Worm (Caenorhabditis elegans) whole organism, L2 larva: ENCODE measurements around the gene T01E8.1.

Experiments used
- C34F6.9 ChIP-seq: fragments of 150-350 bp; optimal IDR thresholded peaks from 2 replicates; lab custom pipeline; 2014; ENCODE audit warnings: missing biosample characterization, missing genetic modification characterization
- F13H6.1 ChIP-seq: sonication (generic microtip); optimal IDR thresholded peaks from 2 replicates; lab custom pipeline; 2016; ENCODE audit warnings: missing genetic modification characterization, missing compliant biosample characterization
- R02D3.7 ChIP-seq: fragments of 150-350 bp; optimal IDR thresholded peaks from 2 replicates; lab custom pipeline; 2014; ENCODE audit warnings: missing biosample characterization, missing genetic modification characterization
- Y55F3AM.14 ChIP-seq: fragments of 200-800 bp; sonication (Bioruptor generic); optimal IDR thresholded peaks from 2 replicates; lab custom pipeline; 2018; ENCODE audit warnings: mild to moderate bottlenecking, missing genetic modification characterization, missing compliant biosample characterization
- aly-2 ChIP-seq: fragments of 150-350 bp; optimal IDR thresholded peaks from 2 replicates; lab custom pipeline; 2014; ENCODE audit warnings: missing biosample characterization, missing genetic modification characterization
- blmp-1 ChIP-seq: sonication (generic microtip); optimal IDR thresholded peaks from 2 replicates; lab custom pipeline; 2017; ENCODE audit warnings: missing genetic modification characterization, mild to moderate bottlenecking, missing compliant biosample characterization, antibody characterized with exemption, moderate library complexity; ENCODE audit not compliant: insufficient read depth
- crh-2 ChIP-seq: sonication (generic microtip); optimal IDR thresholded peaks from 2 replicates; lab custom pipeline; 2017; ENCODE audit warnings: missing biosample characterization, missing genetic modification characterization
- dmd-4 ChIP-seq: sonication (generic microtip); optimal IDR thresholded peaks from 2 replicates; lab custom pipeline; 2017; ENCODE audit warnings: missing biosample characterization, missing genetic modification characterization
- egl-27 ChIP-seq: sonication (generic microtip); optimal IDR thresholded peaks from 3 replicates; lab custom pipeline; 2017; ENCODE audit warnings: missing biosample characterization, missing genetic modification reagents, missing genetic modification characterization
- elt-3 ChIP-seq: sonication (generic microtip); optimal IDR thresholded peaks from 2 replicates; lab custom pipeline; 2017; ENCODE audit warnings: missing biosample characterization, missing genetic modification characterization
- fos-1 ChIP-seq: fragments of 150-350 bp; optimal IDR thresholded peaks from 2 replicates; lab custom pipeline; 2014; ENCODE audit warnings: missing biosample characterization, missing genetic modification characterization
- lin-39 ChIP-seq: fragments of 150-350 bp; optimal IDR thresholded peaks from 2 replicates; lab custom pipeline; 2014; ENCODE audit warnings: missing biosample characterization, missing genetic modification reagents, missing genetic modification characterization
- lsy-2 ChIP-seq, 2 experiments: fragments of 150-350 bp in 1 of 2; sonication (generic microtip) in 1 of 2; optimal IDR thresholded peaks; 2 replicates each; lab custom pipeline; 2014 to 2017; ENCODE audit warnings: missing biosample characterization in 2 of 2, missing genetic modification characterization in 2 of 2
- mab-5 ChIP-seq: fragments of 150-350 bp; optimal IDR thresholded peaks from 2 replicates; lab custom pipeline; 2014; ENCODE audit warnings: missing biosample characterization, missing genetic modification characterization
- mbf-1 ChIP-seq: sonication (generic microtip); optimal IDR thresholded peaks from 2 replicates; lab custom pipeline; 2017; ENCODE audit warnings: missing biosample characterization, missing genetic modification characterization
- mdl-1 ChIP-seq, 2 experiments: fragments of 150-350 bp in 1 of 2; sonication (generic microtip) in 1 of 2; optimal IDR thresholded peaks; 2 replicates each; lab custom pipeline; 2017; ENCODE audit warnings: missing biosample characterization in 2 of 2, missing genetic modification characterization in 2 of 2
- nhr-10 ChIP-seq: sonication (generic microtip); optimal IDR thresholded peaks from 2 replicates; lab custom pipeline; 2017; ENCODE audit warnings: missing biosample characterization, missing genetic modification characterization
- nhr-11 ChIP-seq: fragments of 150-350 bp; optimal IDR thresholded peaks from 2 replicates; lab custom pipeline; 2014; ENCODE audit warnings: missing biosample characterization, missing genetic modification characterization
- nhr-12 ChIP-seq: fragments of 150-350 bp; optimal IDR thresholded peaks from 2 replicates; lab custom pipeline; 2014; ENCODE audit warnings: missing biosample characterization, missing genetic modification characterization
- nhr-129 ChIP-seq: fragments of 150-350 bp; optimal IDR thresholded peaks from 2 replicates; lab custom pipeline; 2014; ENCODE audit warnings: missing biosample characterization, missing genetic modification characterization
- nhr-21 ChIP-seq: fragments of 150-350 bp; optimal IDR thresholded peaks from 2 replicates; lab custom pipeline; 2014; ENCODE audit warnings: missing biosample characterization, missing genetic modification characterization
- nhr-23 ChIP-seq: fragments of 150-350 bp; optimal IDR thresholded peaks from 2 replicates; lab custom pipeline; 2014; ENCODE audit warnings: missing biosample characterization, missing genetic modification reagents, missing genetic modification characterization
- nhr-237 ChIP-seq: fragments of 150-350 bp; optimal IDR thresholded peaks from 2 replicates; lab custom pipeline; 2014; ENCODE audit warnings: missing biosample characterization, missing genetic modification characterization
- nhr-25 ChIP-seq: fragments of 150-350 bp; sonication (generic microtip); optimal IDR thresholded peaks from 3 replicates; lab custom pipeline; 2014; ENCODE audit warnings: missing biosample characterization, missing genetic modification characterization
- nhr-6 ChIP-seq: fragments of 150-350 bp; optimal IDR thresholded peaks from 2 replicates; lab custom pipeline; 2014; ENCODE audit warnings: missing biosample characterization, missing genetic modification characterization
- nhr-77 ChIP-seq: fragments of 150-350 bp; optimal IDR thresholded peaks from 2 replicates; lab custom pipeline; 2014; ENCODE audit warnings: missing biosample characterization, missing genetic modification characterization
- skn-1 ChIP-seq: sonication (generic microtip); optimal IDR thresholded peaks from 2 replicates; lab custom pipeline; 2017; ENCODE audit warnings: missing biosample characterization, missing genetic modification characterization
- sma-3 ChIP-seq: sonication (generic microtip); optimal IDR thresholded peaks from 2 replicates; lab custom pipeline; 2016; ENCODE audit warnings: missing genetic modification reagents, missing genetic modification characterization, missing compliant biosample characterization
- sma-9 ChIP-seq, 2 experiments: fragments of 150-350 bp in 1 of 2; sonication (generic microtip) in 1 of 2; optimal IDR thresholded peaks; 2 replicates each; lab custom pipeline; 2014 to 2016; ENCODE audit warnings: missing genetic modification characterization in 2 of 2, mild to moderate bottlenecking in 1 of 2, missing biosample characterization in 1 of 2, missing compliant biosample characterization in 1 of 2, missing genetic modification reagents in 1 of 2, moderate library complexity in 1 of 2
- snpc-4 ChIP-seq: fragments of 150-350 bp; optimal IDR thresholded peaks from 2 replicates; lab custom pipeline; 2014; ENCODE audit warnings: missing biosample characterization, missing genetic modification characterization
- unc-39 ChIP-seq: fragments of 150-350 bp; optimal IDR thresholded peaks from 2 replicates; lab custom pipeline; 2014; ENCODE audit warnings: missing biosample characterization, missing genetic modification characterization
- unc-55 ChIP-seq: fragments of 150-350 bp; sonication (generic microtip); optimal IDR thresholded peaks from 3 replicates; lab custom pipeline; 2014; ENCODE audit warnings: missing biosample characterization, missing genetic modification reagents, missing genetic modification characterization
- unc-62 ChIP-seq: fragments of 150-350 bp; optimal IDR thresholded peaks from 2 replicates; lab custom pipeline; 2014; ENCODE audit warnings: missing biosample characterization, missing genetic modification reagents, missing genetic modification characterization
- ztf-1 ChIP-seq: fragments of 200-800 bp; sonication (Bioruptor generic); conservative IDR thresholded peaks from 2 replicates; pipeline ENCODE4 v1.3.6; 2022; ENCODE audit warnings: missing genetic modification characterization, missing compliant biosample characterization
- ztf-4 ChIP-seq: fragments of 150-350 bp; optimal IDR thresholded peaks from 2 replicates; lab custom pipeline; 2014; ENCODE audit warnings: missing biosample characterization, missing genetic modification characterization

The T01E8.1 gene

ce11 chrII:10168905-10169782, 37.4 kb upstream of the T01E8.1 start, which contains the start of gene daf-19 (continued):
- no peak for TF ChIP-seq nhr-77 (tag; lab: Kevin White, UChicago)
- peak; percentile 61 for TF ChIP-seq F13H6.1 (tag; lab: Kevin White, UChicago)
- TF ChIP-seq sma-9 (GFP tag; optimal IDR thresholded peaks at IDR 0.05; lab: Kevin White, UChicago) = peak; percentile 53
- TF ChIP-seq sma-9 (tag; optimal IDR thresholded peaks at IDR 0.05; lab: Kevin White, UChicago) = no peak
- no peak for TF ChIP-seq nhr-11 (tag; lab: Kevin White, UChicago)
- no peak for TF ChIP-seq mab-5
- TF ChIP-seq mbf-1 = no peak
- TF ChIP-seq nhr-21 = peak; percentile 55
- TF ChIP-seq egl-27 (tag; lab: Kevin White, UChicago) = peak; percentile 48
- peak; percentile 33 for TF ChIP-seq fos-1 (tag; lab: Kevin White, UChicago)
- TF ChIP-seq mdl-1 (tag; optimal IDR thresholded peaks at IDR 0.05; lab: Kevin White, UChicago) = peak in 1 of 2 experiments; percentile 36
- no peak for TF ChIP-seq nhr-6
- no peak for TF ChIP-seq R02D3.7 (tag; lab: Kevin White, UChicago)
- no peak for TF ChIP-seq unc-62
- peak; percentile 38 for TF ChIP-seq Y55F3AM.14 (GFP tag; lab: Kevin White, UChicago)
- TF ChIP-seq lin-39 = no peak
- TF ChIP-seq skn-1 (tag; lab: Kevin White, UChicago) = no peak
- TF ChIP-seq sma-3 = peak; percentile 13
- peak; percentile 71 for TF ChIP-seq nhr-129 (tag; lab: Kevin White, UChicago)
- peak; percentile 78 for TF ChIP-seq C34F6.9 (tag; lab: Kevin White, UChicago)
- no peak for TF ChIP-seq ztf-1 (GFP tag; lab: Robert Waterston, UW)
- TF ChIP-seq nhr-23 = no peak
- TF ChIP-seq nhr-10 = peak; percentile 5
- no peak for TF ChIP-seq nhr-237 (tag; lab: Kevin White, UChicago)
- TF ChIP-seq ztf-4 (tag; lab: Kevin White, UChicago) = peak; percentile 56
- TF ChIP-seq dmd-4 (tag; lab: Kevin White, UChicago) = no peak
- no peak for TF ChIP-seq nhr-12 (tag; lab: Kevin White, UChicago)

ce11 chrII:10170837-10171318, 35.6 kb upstream of the T01E8.1 start, which contains the start of gene gpd-4:
TSS of gene gpd-4 (plus strand) at chrII:10171268.
- TF ChIP-seq R02D3.7 (tag; lab: Kevin White, UChicago) (no peak), mbf-1 (no peak), C34F6.9 (tag; lab: Kevin White, UChicago) (no peak), snpc-4 (tag; lab: Kevin White, UChicago) (no peak), elt-3 (tag; lab: Kevin White, UChicago) (no peak), ztf-4 (tag; lab: Kevin White, UChicago) (no peak), unc-39 (tag; lab: Kevin White, UChicago) (no peak), sma-9 (GFP tag; optimal IDR thresholded peaks at IDR 0.05; lab: Kevin White, UChicago) (no peak), sma-9 (tag; optimal IDR thresholded peaks at IDR 0.05; lab: Kevin White, UChicago) (no peak), blmp-1 (no peak), lin-39 (no peak), mdl-1 (tag; optimal IDR thresholded peaks at IDR 0.05; lab: Kevin White, UChicago) (no peak)

ce11 chrII:10172436-10172973, 34.0 kb upstream of the T01E8.1 start, which contains the start of gene wbp-11:
TSS of gene wbp-11 (plus strand) at chrII:10172923.
- TF ChIP-seq C34F6.9 (tag; lab: Kevin White, UChicago) = peak; percentile 49
- TF ChIP-seq crh-2 (tag; lab: Kevin White, UChicago) = peak; percentile 16
- TF ChIP-seq nhr-129 (tag; lab: Kevin White, UChicago) = peak; percentile 38
- TF ChIP-seq lsy-2 (tag; optimal IDR thresholded peaks at IDR 0.05; lab: Kevin White, UChicago) = peak in 1 of 2 experiments; percentile 53
- peak; percentile 0 for TF ChIP-seq sma-9 (GFP tag; optimal IDR thresholded peaks at IDR 0.05; lab: Kevin White, UChicago)
- no peak for TF ChIP-seq sma-9 (tag; optimal IDR thresholded peaks at IDR 0.05; lab: Kevin White, UChicago)
- TF ChIP-seq unc-55 = peak; percentile 51
- no peak for TF ChIP-seq aly-2 (tag; lab: Kevin White, UChicago)
- no peak for TF ChIP-seq nhr-25
